Worm (Caenorhabditis elegans) whole organism, late embryonic: ENCODE data around the gene C18A11.1.

Experiments
- ahr-1 ChIP-seq: sonication (generic microtip); optimal IDR thresholded peaks from 2 replicates; lab custom pipeline; 2016; ENCODE audit warnings: missing genetic modification characterization, missing compliant biosample characterization
- ceh-18 ChIP-seq: sonication (generic microtip); optimal IDR thresholded peaks from 2 replicates; lab custom pipeline; 2016; ENCODE audit warnings: missing genetic modification characterization, missing compliant biosample characterization
- ceh-19 ChIP-seq: fragments of 200-800 bp; sonication (Bioruptor generic); optimal IDR thresholded peaks from 2 replicates; lab custom pipeline; 2018; ENCODE audit warnings: mild to moderate bottlenecking, missing genetic modification characterization, missing compliant biosample characterization
- ceh-6 ChIP-seq: fragments of 200-800 bp; sonication (Bioruptor generic); optimal IDR thresholded peaks from 2 replicates; lab custom pipeline; 2018; ENCODE audit warnings: mild to moderate bottlenecking, missing genetic modification characterization, missing compliant biosample characterization
- elt-2 ChIP-seq: sonication (generic microtip); optimal IDR thresholded peaks from 2 replicates; lab custom pipeline; 2016; ENCODE audit warnings: missing genetic modification reagents, missing genetic modification characterization, missing compliant biosample characterization
- fkh-10 ChIP-seq: fragments of 150-350 bp; optimal IDR thresholded peaks from 2 replicates; lab custom pipeline; 2014; ENCODE audit warnings: missing biosample characterization, missing genetic modification reagents, missing genetic modification characterization
- lin-11 ChIP-seq: fragments of 200-800 bp; sonication (Bioruptor generic); optimal IDR thresholded peaks from 2 replicates; lab custom pipeline; 2018; ENCODE audit warnings: mild to moderate bottlenecking, missing genetic modification characterization, missing compliant biosample characterization
- pax-1 ChIP-seq: fragments of 150-350 bp; optimal IDR thresholded peaks from 2 replicates; lab custom pipeline; 2014; ENCODE audit warnings: missing biosample characterization, missing genetic modification characterization
- tbx-7 ChIP-seq: sonication (generic microtip); optimal IDR thresholded peaks from 2 replicates; lab custom pipeline; 2016; ENCODE audit warnings: missing genotype, missing genetic modification characterization, missing compliant biosample characterization

- TF ChIP-seq ceh-6 (GFP tag; lab: Kevin White, UChicago) (no peak), ceh-19 (GFP tag; lab: Kevin White, UChicago) (no peak), pax-1 (tag; lab: Kevin White, UChicago) (no peak), lin-11 (tag; lab: Kevin White, UChicago) (no peak), fkh-10 (GFP tag; lab: Kevin White, UChicago) (no peak), tbx-7 (tag; lab: Kevin White, UChicago) (no peak), ceh-18 (tag; lab: Kevin White, UChicago) (no peak), ahr-1 (tag; lab: Kevin White, UChicago) (no peak), elt-2 (no peak)
These were observed 48.7 kb downstream of the C18A11.1 start for ce11 chrX:8117827-8118317.
